Worm (Caenorhabditis elegans) whole organism, L4 larva: ENCODE measurements around the gene T03D8.6.

Experiments
- F37D6.2 ChIP-seq: sonication (generic microtip); optimal IDR thresholded peaks from 2 replicates; lab custom pipeline; 2016; ENCODE audit warnings: mild to moderate bottlenecking, missing genetic modification characterization, missing compliant biosample characterization
- dve-1 ChIP-seq: sonication (generic microtip); optimal IDR thresholded peaks from 2 replicates; lab custom pipeline; 2017; ENCODE audit warnings: antibody characterized with exemption, mild to moderate bottlenecking, missing genetic modification characterization, missing compliant biosample characterization; ENCODE audit not compliant: insufficient read depth
- jun-1 ChIP-seq: fragments of 150-350 bp; optimal IDR thresholded peaks from 2 replicates; lab custom pipeline; 2014; ENCODE audit warnings: missing biosample characterization, missing genetic modification reagents, missing genetic modification characterization
- lin-15B ChIP-seq: fragments of 150-350 bp; sonication (generic microtip); optimal IDR thresholded peaks from 3 replicates; lab custom pipeline; 2014; ENCODE audit warnings: missing biosample characterization, missing genetic modification characterization
- lin-38 ChIP-seq: fragments of 200-800 bp; sonication (Bioruptor generic); IDR thresholded peaks from 2 replicates; pipeline ENCODE4 v1.3.6; 2022; ENCODE audit warnings: missing genetic modification reagents, missing genetic modification characterization, missing compliant biosample characterization
- nhr-10 ChIP-seq: fragments of 150-350 bp; optimal IDR thresholded peaks from 2 replicates; lab custom pipeline; 2014; ENCODE audit warnings: missing biosample characterization, missing genetic modification characterization
- nhr-111 ChIP-seq: fragments of 200-800 bp; sonication (Bioruptor generic); optimal IDR thresholded peaks from 2 replicates; lab custom pipeline; 2018; ENCODE audit warnings: mild to moderate bottlenecking, missing genetic modification characterization, missing compliant biosample characterization
- nhr-6 ChIP-seq: fragments of 150-350 bp; optimal IDR thresholded peaks from 2 replicates; lab custom pipeline; 2014; ENCODE audit warnings: missing biosample characterization, missing genetic modification characterization
- nhr-77 ChIP-seq: fragments of 150-350 bp; optimal IDR thresholded peaks from 2 replicates; lab custom pipeline; 2014; ENCODE audit warnings: missing biosample characterization, missing genetic modification characterization
- skn-1 ChIP-seq: fragments of 150-350 bp; optimal IDR thresholded peaks from 2 replicates; lab custom pipeline; 2014; ENCODE audit warnings: missing biosample characterization, missing genetic modification characterization
- unc-62 ChIP-seq, 3 experiments: fragments of 150-350 bp in 1 of 3; sonication (generic microtip); optimal IDR thresholded peaks in 2 of 3; peaks in 1 of 3; 1 replicate in 1 of 3; 2 replicates in 2 of 3; lab custom pipeline; 2014 to 2017; ENCODE audit warnings: missing biosample characterization in 3 of 3, missing genetic modification characterization in 3 of 3, missing genetic modification reagents in 3 of 3, missing genotype in 1 of 3

ce11 chrV:20862681-20863080 is 42.6 kb upstream of the T03D8.6 start, which contains the start of gene twk-35:
- no peak for TF ChIP-seq nhr-6 (tag; lab: Kevin White, UChicago)
- TF ChIP-seq jun-1 (tag; lab: Kevin White, UChicago), result no peak
- no peak for TF ChIP-seq nhr-111 (GFP tag; lab: Kevin White, UChicago)
- TF ChIP-seq lin-15B (tag; lab: Kevin White, UChicago), result no peak
- no peak for TF ChIP-seq F37D6.2
- TF ChIP-seq dve-1, result no peak
- TF ChIP-seq nhr-10, result no peak
- TF ChIP-seq unc-62 (GFP tag; optimal IDR thresholded peaks at IDR 0.05 in 1 of 2; lab: Kevin White, UChicago), result no peak
- TF ChIP-seq unc-62 (tag; optimal IDR thresholded peaks at IDR 0.05; lab: Kevin White, UChicago), result no peak
- TF ChIP-seq nhr-77 (tag; lab: Kevin White, UChicago), result no peak
- no peak for TF ChIP-seq lin-38 (GFP tag; lab: Robert Waterston, UW)
- no peak for TF ChIP-seq skn-1 (tag; lab: Kevin White, UChicago)
